Worm (Caenorhabditis elegans) whole organism, L4 larva: ENCODE measurements around the gene sru-22.

Experiments
- R02D3.7 ChIP-seq: fragments of 150-350 bp; sonication (generic microtip); optimal IDR thresholded peaks from 3 replicates; lab custom pipeline; 2014; ENCODE audit warnings: missing biosample characterization, missing genetic modification characterization
- T20F7.1 ChIP-seq: fragments of 200-800 bp; sonication (Bioruptor generic); optimal IDR thresholded peaks from 2 replicates; lab custom pipeline; 2018; ENCODE audit warnings: mild to moderate bottlenecking, missing genetic modification characterization, missing compliant biosample characterization
- T26A8.4 ChIP-seq: fragments of 200-800 bp; sonication (Bioruptor generic); IDR thresholded peaks from 2 replicates; pipeline ENCODE4 v1.3.6; 2022; ENCODE audit warnings: missing genetic modification characterization, missing compliant biosample characterization
- Y5F2A.4 ChIP-seq: fragments of 200-800 bp; sonication (Bioruptor generic); optimal IDR thresholded peaks from 2 replicates; lab custom pipeline; 2018; ENCODE audit warnings: mild to moderate bottlenecking, missing genetic modification characterization, missing compliant biosample characterization
- Y75B8A.6 ChIP-seq: fragments of 200-800 bp; sonication (Bioruptor generic); IDR thresholded peaks from 2 replicates; pipeline ENCODE4 v1.3.6; 2022; ENCODE audit warnings: missing genetic modification reagents, missing genetic modification characterization, missing compliant biosample characterization
- aha-1 ChIP-seq: fragments of 150-350 bp; peaks from one replicate; lab custom pipeline; 2014; ENCODE audit warnings: missing biosample characterization, missing genetic modification characterization
- ama-1 ChIP-seq: fragments of 150-350 bp; optimal IDR thresholded peaks from 2 replicates; lab custom pipeline; 2014; ENCODE audit warnings: inconsistent platforms, mixed read lengths
- attf-4 ChIP-seq: sonication (generic microtip); optimal IDR thresholded peaks from 3 replicates; lab custom pipeline; 2017; ENCODE audit warnings: missing biosample characterization, missing genetic modification characterization
- ceh-20 ChIP-seq: fragments of 200-800 bp; sonication (Bioruptor generic); IDR thresholded peaks from 2 replicates; pipeline ENCODE4 v1.3.6; 2022; ENCODE audit warnings: missing genetic modification reagents, missing genetic modification characterization, missing compliant biosample characterization
- cey-2 ChIP-seq: sonication (generic microtip); optimal IDR thresholded peaks from 3 replicates; lab custom pipeline; 2017; ENCODE audit warnings: missing genetic modification characterization, mild to moderate bottlenecking, missing compliant biosample characterization, antibody characterized with exemption, borderline replicate concordance; ENCODE audit not compliant: insufficient read depth
- daf-12 ChIP-seq: fragments of 150-350 bp; optimal IDR thresholded peaks from 2 replicates; lab custom pipeline; 2014; ENCODE audit warnings: missing biosample characterization, missing genetic modification reagents, missing genetic modification characterization
- daf-16 ChIP-seq, 3 experiments: sonication (generic microtip); optimal IDR thresholded peaks; 2 replicates each; lab custom pipeline; 2016 to 2017; ENCODE audit warnings: missing genetic modification characterization in 3 of 3, missing genetic modification reagents in 3 of 3, mild to moderate bottlenecking in 2 of 3, missing compliant biosample characterization in 2 of 3, missing biosample characterization in 1 of 3, moderate library complexity in 1 of 3
- daf-8 ChIP-seq: fragments of 200-800 bp; sonication (Bioruptor generic); IDR thresholded peaks from 2 replicates; pipeline ENCODE4 v1.3.6; 2022; ENCODE audit warnings: missing genetic modification characterization, missing compliant biosample characterization
- dmd-6 ChIP-seq: fragments of 200-800 bp; sonication (Bioruptor generic); IDR thresholded peaks from 2 replicates; pipeline ENCODE4 v1.3.6; 2022; ENCODE audit warnings: missing genetic modification reagents, missing genetic modification characterization, missing compliant biosample characterization
- fos-1 ChIP-seq: fragments of 150-350 bp; optimal IDR thresholded peaks from 2 replicates; lab custom pipeline; 2014; ENCODE audit warnings: missing biosample characterization, missing genetic modification characterization
- gei-8 ChIP-seq: fragments of 200-800 bp; sonication (Bioruptor generic); optimal IDR thresholded peaks from 2 replicates; lab custom pipeline; 2018; ENCODE audit warnings: mild to moderate bottlenecking, missing genetic modification characterization, missing compliant biosample characterization
- hlh-11 ChIP-seq: fragments of 200-800 bp; sonication (Bioruptor generic); optimal IDR thresholded peaks from 2 replicates; lab custom pipeline; 2018; ENCODE audit warnings: mild to moderate bottlenecking, missing genetic modification characterization, missing compliant biosample characterization
- lim-7 ChIP-seq: fragments of 200-800 bp; sonication (Bioruptor generic); IDR thresholded peaks from 2 replicates; pipeline ENCODE4 v1.3.6; 2022; ENCODE audit warnings: missing genetic modification characterization, missing compliant biosample characterization
- lin-13 ChIP-seq: fragments of 150-350 bp; optimal IDR thresholded peaks from 2 replicates; lab custom pipeline; 2014; ENCODE audit warnings: missing biosample characterization, missing genetic modification reagents, missing genetic modification characterization
- lin-39 ChIP-seq: fragments of 150-350 bp; optimal IDR thresholded peaks from 2 replicates; lab custom pipeline; 2014; ENCODE audit warnings: missing biosample characterization, missing genetic modification reagents, missing genetic modification characterization
- mep-1 ChIP-seq: fragments of 150-350 bp; sonication (generic microtip); optimal IDR thresholded peaks from 3 replicates; lab custom pipeline; 2014; ENCODE audit warnings: missing biosample characterization, missing genetic modification characterization
- nhr-10 ChIP-seq: fragments of 150-350 bp; optimal IDR thresholded peaks from 2 replicates; lab custom pipeline; 2014; ENCODE audit warnings: missing biosample characterization, missing genetic modification characterization
- nhr-102 ChIP-seq: sonication (generic microtip); optimal IDR thresholded peaks from 2 replicates; lab custom pipeline; 2016; ENCODE audit warnings: mild to moderate bottlenecking, missing genetic modification characterization, moderate library complexity, missing compliant biosample characterization
- nhr-111 ChIP-seq: fragments of 200-800 bp; sonication (Bioruptor generic); optimal IDR thresholded peaks from 2 replicates; lab custom pipeline; 2018; ENCODE audit warnings: mild to moderate bottlenecking, missing genetic modification characterization, missing compliant biosample characterization
- nhr-237 ChIP-seq: sonication (generic microtip); optimal IDR thresholded peaks from 2 replicates; lab custom pipeline; 2017; ENCODE audit warnings: missing biosample characterization, missing genetic modification characterization
- nhr-25 ChIP-seq: sonication (generic microtip); optimal IDR thresholded peaks from 2 replicates; lab custom pipeline; 2017; ENCODE audit warnings: missing genetic modification characterization, mild to moderate bottlenecking, missing compliant biosample characterization, antibody characterized with exemption, moderate library complexity, borderline replicate concordance; ENCODE audit not compliant: insufficient read depth
- nhr-28 ChIP-seq: fragments of 150-350 bp; optimal IDR thresholded peaks from 2 replicates; lab custom pipeline; 2014; ENCODE audit warnings: missing biosample characterization, missing genetic modification characterization
- nhr-48 ChIP-seq: sonication (generic microtip); optimal IDR thresholded peaks from 2 replicates; lab custom pipeline; 2016; ENCODE audit warnings: mild to moderate bottlenecking, missing genetic modification characterization, missing compliant biosample characterization
- nhr-77 ChIP-seq: fragments of 150-350 bp; optimal IDR thresholded peaks from 2 replicates; lab custom pipeline; 2014; ENCODE audit warnings: missing biosample characterization, missing genetic modification characterization
- pha-4 ChIP-seq, 2 experiments: fragments of 150-350 bp in 1 of 2; fragments of 200-800 bp in 1 of 2; sonication (Bioruptor generic) in 1 of 2; IDR thresholded peaks in 1 of 2; optimal IDR thresholded peaks in 1 of 2; 2 replicates each; pipeline versions ENCODE4 v1.3.6 to Lab custom; 2014 to 2022; ENCODE audit warnings: missing genetic modification characterization in 2 of 2, missing genetic modification reagents in 2 of 2, missing biosample characterization in 1 of 2, missing compliant biosample characterization in 1 of 2
- php-3 ChIP-seq: fragments of 200-800 bp; sonication (Bioruptor generic); IDR thresholded peaks from 2 replicates; pipeline ENCODE4 v1.3.6; 2022; ENCODE audit warnings: missing genetic modification reagents, missing genetic modification characterization, missing compliant biosample characterization
- pqm-1 ChIP-seq: sonication (generic microtip); optimal IDR thresholded peaks from 2 replicates; lab custom pipeline; 2017; ENCODE audit warnings: missing biosample characterization, missing genetic modification characterization
- rbr-2 ChIP-seq: sonication (generic microtip); optimal IDR thresholded peaks from 2 replicates; lab custom pipeline; 2016; ENCODE audit warnings: missing genotype, missing genetic modification characterization, missing compliant biosample characterization
- skn-1 ChIP-seq: fragments of 150-350 bp; optimal IDR thresholded peaks from 2 replicates; lab custom pipeline; 2014; ENCODE audit warnings: missing biosample characterization, missing genetic modification characterization
- tag-97 ChIP-seq: fragments of 200-800 bp; sonication (Bioruptor generic); IDR thresholded peaks from 2 replicates; pipeline ENCODE4 v1.3.6; 2022; ENCODE audit warnings: missing genetic modification characterization, missing compliant biosample characterization
- tra-1 ChIP-seq: fragments of 200-800 bp; sonication (Bioruptor generic); IDR thresholded peaks from 2 replicates; pipeline ENCODE4 v1.3.6; 2022; ENCODE audit warnings: missing genetic modification reagents, missing genetic modification characterization, missing compliant biosample characterization
- unc-62 ChIP-seq, 3 experiments: fragments of 150-350 bp in 1 of 3; sonication (generic microtip); optimal IDR thresholded peaks in 2 of 3; peaks in 1 of 3; 1 replicate in 1 of 3; 2 replicates in 2 of 3; lab custom pipeline; 2014 to 2017; ENCODE audit warnings: missing biosample characterization in 3 of 3, missing genetic modification characterization in 3 of 3, missing genetic modification reagents in 3 of 3, missing genotype in 1 of 3
- ztf-7 ChIP-seq: fragments of 150-350 bp; optimal IDR thresholded peaks from 2 replicates; lab custom pipeline; 2014; ENCODE audit warnings: missing biosample characterization, missing genetic modification characterization

The sru-22 gene

DNA sequence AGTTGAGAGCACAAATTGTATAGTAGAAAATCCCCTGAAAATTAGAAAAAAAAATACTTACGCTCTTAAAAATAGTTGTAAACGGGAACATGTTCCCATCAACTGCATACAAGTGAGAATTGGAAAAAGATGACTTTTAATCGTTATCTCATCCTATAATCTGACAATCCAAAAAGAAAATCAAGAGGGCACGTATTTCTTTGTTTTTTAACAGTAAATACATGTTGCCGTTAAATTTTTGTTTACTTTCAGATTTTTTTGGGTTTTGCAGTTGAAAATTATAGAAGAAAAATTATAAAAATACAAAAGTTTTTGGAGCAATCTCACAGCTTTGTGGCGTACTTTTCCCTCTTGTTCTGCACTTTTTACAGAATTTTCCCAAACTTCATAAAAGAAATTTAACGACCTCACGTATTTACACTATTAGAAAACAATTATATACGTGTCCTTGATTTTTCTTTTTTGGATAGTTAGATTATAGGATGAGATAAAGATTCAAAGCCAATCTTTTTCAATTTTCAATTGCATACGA, 22.0 kb upstream of the sru-22 start, which contains the start of the genes C06C6.9 and C06C6.8:
C06C6.9 (minus strand) TSS at position 101 of the 532 bp plus-strand sequence.
C06C6.8 (plus strand) TSS at position 482 of the 532 bp plus-strand sequence.
- TF ChIP-seq ztf-7 (tag; lab: Kevin White, UChicago) (no peak), aha-1 (peak; percentile 24), attf-4 (tag; lab: Kevin White, UChicago) (no peak), gei-8 (no peak), daf-12 (tag; lab: Kevin White, UChicago) (no peak)

DNA sequence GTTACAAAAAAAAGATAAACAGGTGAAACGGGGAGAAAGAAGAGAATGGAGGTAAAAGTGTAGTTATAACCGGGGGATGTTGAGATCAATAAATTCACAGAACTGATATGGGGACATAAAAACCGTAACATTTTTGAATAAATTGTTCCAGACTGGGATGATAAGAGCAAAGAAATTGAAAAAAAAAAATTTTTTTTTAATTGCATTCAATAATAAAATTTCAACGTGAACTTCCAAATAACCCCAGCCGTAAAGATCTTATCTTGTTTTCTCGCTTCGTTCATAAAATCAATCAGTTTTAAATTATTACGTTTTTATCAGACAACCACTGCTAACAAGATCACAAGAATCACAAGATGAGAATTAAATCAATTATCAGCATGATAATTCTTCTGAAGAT, 17.1 kb upstream of the sru-22 start, which contains the start of gene C06C6.7:
C06C6.7 (plus strand) TSS at position 301 of the 400 bp plus-strand sequence.
- TF ChIP-seq aha-1: peak; percentile 2
- TF ChIP-seq, all 104 proteins: peak for 1; not testable (repeated sequence) for 103

ce11 chrV:15988074-15988473, 13.3 kb upstream of the sru-22 start, which contains the start of gene F36G9.15:
Gene F36G9.15 (minus strand): TSS chrV:15988174.
- TF ChIP-seq aha-1 (peak; percentile 15), gei-8 (no peak)

ce11 chrV:15982733-15983344, 8.1 kb upstream of the sru-22 start, which contains the start of the genes fbxa-99 and F36G9.13:
Gene fbxa-99 (minus strand): TSS chrV:15982854.
Gene F36G9.13 (plus strand): TSS chrV:15983294.
- peak; percentile 34 for TF ChIP-seq pqm-1 (tag; lab: Kevin White, UChicago)
- TF ChIP-seq nhr-77: peak; percentile 21
- no peak for TF ChIP-seq rbr-2 (tag; lab: Kevin White, UChicago)
- peak; percentile 41 for TF ChIP-seq dmd-6
- TF ChIP-seq daf-16 (GFP tag; optimal IDR thresholded peaks at IDR 0.05; lab: Kevin White, UChicago): no peak
- peak; percentile 72 for TF ChIP-seq daf-16 (tag; optimal IDR thresholded peaks at IDR 0.05; lab: Kevin White, UChicago)
- TF ChIP-seq lin-13: peak; percentile 22
- TF ChIP-seq nhr-28 (tag; lab: Kevin White, UChicago): peak; percentile 48
- TF ChIP-seq T20F7.1: no peak
- TF ChIP-seq hlh-11 (tag; lab: Kevin White, UChicago): peak; percentile 21

ce11 chrV:15978232-15978764, 3.6 kb upstream of the sru-22 start, which contains the start of gene oac-20:
Gene oac-20 (plus strand): TSS chrV:15978714.
- no peak for TF ChIP-seq nhr-25
- no peak for TF ChIP-seq daf-8 (GFP tag; lab: Robert Waterston, UW)
- no peak for TF ChIP-seq nhr-102 (tag; lab: Kevin White, UChicago)
- no peak for TF ChIP-seq nhr-10 (tag; lab: Kevin White, UChicago)
- TF ChIP-seq unc-62 (GFP tag; optimal IDR thresholded peaks at IDR 0.05 in 1 of 2; lab: Kevin White, UChicago): no peak
- no peak for TF ChIP-seq unc-62 (tag; optimal IDR thresholded peaks at IDR 0.05; lab: Kevin White, UChicago)
- no peak for TF ChIP-seq tag-97 (GFP tag; lab: Robert Waterston, UW)
- no peak for TF ChIP-seq nhr-237 (tag; lab: Kevin White, UChicago)
- TF ChIP-seq T26A8.4: no peak
- TF ChIP-seq aha-1: no peak
- no peak for TF ChIP-seq Y75B8A.6 (GFP tag; lab: Robert Waterston, UW)
- TF ChIP-seq Y5F2A.4 (GFP tag; lab: Kevin White, UChicago): no peak
- TF ChIP-seq pha-4 (GFP tag; IDR thresholded peaks at IDR 0.05; lab: Robert Waterston, UW): no peak
- no peak for TF ChIP-seq pha-4 (tag; optimal IDR thresholded peaks at IDR 0.05; lab: Kevin White, UChicago)
- TF ChIP-seq rbr-2 (tag; lab: Kevin White, UChicago): no peak
- TF ChIP-seq php-3: peak; percentile 66
- no peak for TF ChIP-seq R02D3.7 (tag; lab: Kevin White, UChicago)
- peak; percentile 61 for TF ChIP-seq nhr-77
- TF ChIP-seq cey-2 (tag; lab: Kevin White, UChicago): no peak
- peak; percentile 90 for TF ChIP-seq pqm-1 (tag; lab: Kevin White, UChicago)
- TF ChIP-seq fos-1 (tag; lab: Kevin White, UChicago): no peak
- TF ChIP-seq attf-4 (tag; lab: Kevin White, UChicago): no peak
- peak; percentile 96 for TF ChIP-seq dmd-6
- no peak for TF ChIP-seq skn-1 (tag; lab: Kevin White, UChicago)
- TF ChIP-seq lin-13: no peak
- TF ChIP-seq lim-7: no peak
- TF ChIP-seq ama-1 (lab: Kevin White, UChicago): no peak
- no peak for TF ChIP-seq nhr-111 (GFP tag; lab: Kevin White, UChicago)
- TF ChIP-seq nhr-48 (tag; lab: Kevin White, UChicago): peak; percentile 16
- 0 out of 2 replicates have a peak, but pooled peaks have one; percentile 58 for TF ChIP-seq tra-1 (GFP tag; lab: Robert Waterston, UW)
- no peak for TF ChIP-seq lin-39 (tag; lab: Kevin White, UChicago)
- no peak for TF ChIP-seq daf-16 (GFP tag; optimal IDR thresholded peaks at IDR 0.05; lab: Kevin White, UChicago)
- TF ChIP-seq daf-16 (tag; optimal IDR thresholded peaks at IDR 0.05; lab: Kevin White, UChicago): no peak
- no peak for TF ChIP-seq hlh-11 (tag; lab: Kevin White, UChicago)
- TF ChIP-seq mep-1 (tag; lab: Kevin White, UChicago): no peak
- TF ChIP-seq ceh-20: no peak
